Worm (Caenorhabditis elegans): ENCODE data around the gene Y116A8A.150.
A peak's percentile ranks its signal among the peaks of the same experiment; 100 is the strongest.

The Y116A8A.150 gene

DNA sequence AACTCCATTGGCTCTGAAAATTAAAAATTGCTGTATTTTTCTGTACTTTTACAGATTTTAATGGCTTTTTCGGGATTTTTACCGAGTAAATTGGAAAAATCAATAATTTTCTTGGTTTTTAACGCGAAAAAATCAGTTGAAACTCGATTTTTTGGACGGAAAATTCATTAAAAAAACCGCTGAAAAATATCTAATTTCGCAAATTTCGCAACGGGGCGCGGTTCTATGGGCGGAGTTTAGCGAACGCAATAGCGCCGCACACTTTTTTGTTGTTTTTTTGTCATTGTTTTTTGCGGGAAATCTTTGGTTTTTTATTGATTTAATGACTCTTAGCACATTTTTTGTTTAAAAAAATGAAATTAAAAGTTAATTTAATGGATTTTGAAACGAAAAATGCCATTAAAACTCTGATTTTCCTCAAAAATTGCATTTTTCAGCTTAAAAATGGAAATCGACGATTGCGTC lies 20.7 kb upstream of the Y116A8A.150 start, which contains the start of the genes mel-46 and lsy-13:
Gene mel-46, minus strand, starts transcription at position 51 of the 465 bp plus-strand sequence.
Gene lsy-13, plus strand, starts transcription at position 440 of the 465 bp plus-strand sequence.
- TF ChIP-seq lin-13 (GFP tag; optimal IDR thresholded peaks at IDR 0.05) (peak; percentile 1), F49E8.2 (tag; optimal IDR thresholded peaks at IDR 0.05; ENCODE audit: borderline replicate concordance) (no peak), zag-1 (tag; optimal IDR thresholded peaks at IDR 0.05) (no peak), lin-1 (GFP tag; IDR thresholded peaks at IDR 0.05) (no peak), dmd-8 (GFP tag; IDR thresholded peaks at IDR 0.05) (no peak), snpc-1.2 (GFP tag; IDR thresholded peaks at IDR 0.05) (peak; percentile 60; the same call in 1 of the 2 replicates), ztf-7 (tag; optimal IDR thresholded peaks at IDR 0.05) (no peak), tag-97 (GFP tag; IDR thresholded peaks at IDR 0.05) (no peak), spr-1 (tag; optimal IDR thresholded peaks at IDR 0.05) (no peak), dve-1 (tag; optimal IDR thresholded peaks at IDR 0.05; ENCODE audit: insufficient read depth) (peak; percentile 29), unc-39 (tag; optimal IDR thresholded peaks at IDR 0.05) (no peak), ama-1 (optimal IDR thresholded peaks at IDR 0.05) (peak; percentile 11), ZK546.5 (tag; optimal IDR thresholded peaks at IDR 0.05) (no peak), skn-1 (tag; optimal IDR thresholded peaks at IDR 0.05) (no peak), nhr-6 (tag; optimal IDR thresholded peaks at IDR 0.05) (no peak), egl-27 (tag; optimal IDR thresholded peaks at IDR 0.05) (no peak), lir-3 (tag; optimal IDR thresholded peaks at IDR 0.05) (no peak), spr-3 (GFP tag; optimal IDR thresholded peaks at IDR 0.05) (no peak), ceh-62 (tag; optimal IDR thresholded peaks at IDR 0.05) (no peak), mdt-29 (GFP tag; IDR thresholded peaks at IDR 0.05) (no peak), lin-15B (tag; optimal IDR thresholded peaks at IDR 0.05) (no peak), attf-4 (tag; optimal IDR thresholded peaks at IDR 0.05) (no peak), F10B5.3 (tag; optimal IDR thresholded peaks at IDR 0.05) (no peak), madf-9 (GFP tag; conservative IDR thresholded peaks at IDR 0.05) (no peak), dpl-1 (GFP tag; optimal IDR thresholded peaks at IDR 0.05) (peak; percentile 55), zip-11 (GFP tag; IDR thresholded peaks at IDR 0.05) (no peak), pqm-1 (tag; optimal IDR thresholded peaks at IDR 0.05) (no peak), madf-5 (GFP tag; IDR thresholded peaks at IDR 0.05) (no peak), jun-1 (tag; optimal IDR thresholded peaks at IDR 0.05) (no peak), zip-2 (tag; optimal IDR thresholded peaks at IDR 0.05) (no peak), lim-7 (GFP tag; IDR thresholded peaks at IDR 0.05) (no peak), daf-16 (GFP tag; optimal IDR thresholded peaks at IDR 0.05) (peak in 1 of 2 experiments; percentile 2), daf-16 (tag; optimal IDR thresholded peaks at IDR 0.05) (peak; percentile 52), Y5F2A.4 (GFP tag; optimal IDR thresholded peaks at IDR 0.05) (no peak), lin-29 (GFP tag; IDR thresholded peaks at IDR 0.05) (no peak), snpc-4 (tag; optimal IDR thresholded peaks at IDR 0.05) (no peak), hmg-1.1 (GFP tag; IDR thresholded peaks at IDR 0.05) (peak; percentile 39; the same call in 1 of the 2 replicates), nhr-10 (tag; optimal IDR thresholded peaks at IDR 0.05) (no peak), D1046.2 (GFP tag; IDR thresholded peaks at IDR 0.05) (no peak), T20F7.1 (GFP tag; optimal IDR thresholded peaks at IDR 0.05) (no peak), mes-2 (tag; optimal IDR thresholded peaks at IDR 0.05; ENCODE audit: poor library complexity, severe bottlenecking) (peak; percentile 91), ceh-20 (GFP tag; IDR thresholded peaks at IDR 0.05) (no peak), vab-7 (GFP tag; IDR thresholded peaks at IDR 0.05) (peak; percentile 39; the same call in 1 of the 2 replicates), zfp-2 (tag; optimal IDR thresholded peaks at IDR 0.05) (no peak), saeg-2 (GFP tag; IDR thresholded peaks at IDR 0.05) (no peak), sdz-12 (GFP tag; optimal IDR thresholded peaks at IDR 0.05) (no peak), egl-43 (GFP tag; IDR thresholded peaks at IDR 0.05) (no peak), F26F4.8 (GFP tag; conservative IDR thresholded peaks at IDR 0.05) (no peak), mdl-1 (tag; optimal IDR thresholded peaks at IDR 0.05) (no peak), hif-1 (tag; optimal IDR thresholded peaks at IDR 0.05) (peak in 1 of 2 experiments; percentile 43), lin-38 (GFP tag; IDR thresholded peaks at IDR 0.05) (peak; percentile 63), mep-1 (tag; optimal IDR thresholded peaks at IDR 0.05) (peak; percentile 70), F44E2.7 (GFP tag; IDR thresholded peaks at IDR 0.05) (no peak)
